Worm (Caenorhabditis elegans) whole organism, L3 larva: ENCODE data around the gene scc-1.
A peak's percentile ranks its signal among the peaks of the same experiment; 100 is the strongest.

Experiments
- R02D3.7 ChIP-seq: fragments of 150-350 bp; optimal IDR thresholded peaks from 2 replicates; lab custom pipeline; 2014; ENCODE audit warnings: missing biosample characterization, missing genetic modification characterization
- ZK546.5 ChIP-seq: sonication (generic microtip); optimal IDR thresholded peaks from 2 replicates; lab custom pipeline; 2017; ENCODE audit warnings: missing biosample characterization, missing genetic modification characterization
- ceh-16 ChIP-seq: sonication (generic microtip); optimal IDR thresholded peaks from 2 replicates; lab custom pipeline; 2017; ENCODE audit warnings: missing biosample characterization, missing genetic modification characterization
- daf-12 ChIP-seq: fragments of 150-350 bp; optimal IDR thresholded peaks from 2 replicates; lab custom pipeline; 2014; ENCODE audit warnings: missing biosample characterization, missing genetic modification reagents, missing genetic modification characterization
- egl-27 ChIP-seq: sonication (generic microtip); optimal IDR thresholded peaks from 4 replicates; lab custom pipeline; 2017; ENCODE audit warnings: missing biosample characterization, missing genetic modification reagents, missing genetic modification characterization
- egl-5 ChIP-seq: fragments of 150-350 bp; optimal IDR thresholded peaks from 2 replicates; lab custom pipeline; 2017; ENCODE audit warnings: missing biosample characterization, missing genetic modification reagents, missing genetic modification characterization, inconsistent platforms
- elt-2 ChIP-seq: sonication (generic microtip); optimal IDR thresholded peaks from 2 replicates; lab custom pipeline; 2016; ENCODE audit warnings: missing genetic modification reagents, mild to moderate bottlenecking, missing genetic modification characterization, missing compliant biosample characterization
- elt-3 ChIP-seq, 3 experiments: fragments of 150-350 bp in 1 of 3; sonication (generic microtip) in 2 of 3; optimal IDR thresholded peaks; 2 replicates in 2 of 3; 4 replicates in 1 of 3; lab custom pipeline; 2014 to 2017; ENCODE audit warnings: missing biosample characterization in 3 of 3, missing genetic modification characterization in 3 of 3
- eor-1 ChIP-seq, 2 experiments: fragments of 150-350 bp; optimal IDR thresholded peaks; 2 replicates each; lab custom pipeline; 2014 to 2018; ENCODE audit warnings: missing biosample characterization in 2 of 2, missing genetic modification characterization in 2 of 2
- fkh-10 ChIP-seq: sonication (generic microtip); optimal IDR thresholded peaks from 2 replicates; lab custom pipeline; 2017; ENCODE audit warnings: missing biosample characterization, missing genetic modification reagents, missing genetic modification characterization
- fkh-2 ChIP-seq: fragments of 150-350 bp; optimal IDR thresholded peaks from 2 replicates; lab custom pipeline; 2014; ENCODE audit warnings: missing biosample characterization, missing genetic modification reagents, missing genetic modification characterization
- fos-1 ChIP-seq: fragments of 150-350 bp; optimal IDR thresholded peaks from 2 replicates; lab custom pipeline; 2014; ENCODE audit warnings: missing biosample characterization, missing genetic modification characterization
- hmg-11 ChIP-seq: sonication (generic microtip); optimal IDR thresholded peaks from 2 replicates; lab custom pipeline; 2016; ENCODE audit warnings: missing genetic modification characterization, missing compliant biosample characterization
- jun-1 ChIP-seq: fragments of 150-350 bp; optimal IDR thresholded peaks from 2 replicates; lab custom pipeline; 2014; ENCODE audit warnings: missing biosample characterization, missing genetic modification reagents, missing genetic modification characterization
- lin-15B ChIP-seq: fragments of 150-350 bp; optimal IDR thresholded peaks from 2 replicates; lab custom pipeline; 2014; ENCODE audit warnings: missing biosample characterization, missing genetic modification characterization
- lin-39 ChIP-seq: fragments of 150-350 bp; optimal IDR thresholded peaks from 2 replicates; lab custom pipeline; 2018; ENCODE audit warnings: missing biosample characterization, missing genetic modification reagents, missing genetic modification characterization
- mml-1 ChIP-seq: fragments of 150-350 bp; sonication (generic microtip); optimal IDR thresholded peaks from 3 replicates; lab custom pipeline; 2014; ENCODE audit warnings: missing biosample characterization, missing genetic modification characterization
- nfya-1 ChIP-seq: sonication (generic microtip); optimal IDR thresholded peaks from 2 replicates; lab custom pipeline; 2017; ENCODE audit warnings: missing genetic modification characterization, mild to moderate bottlenecking, missing compliant biosample characterization, antibody characterized with exemption, moderate library complexity; ENCODE audit not compliant: insufficient read depth
- nhr-12 ChIP-seq: fragments of 150-350 bp; optimal IDR thresholded peaks from 2 replicates; lab custom pipeline; 2014; ENCODE audit warnings: missing biosample characterization, missing genetic modification characterization
- nhr-23 ChIP-seq: fragments of 150-350 bp; optimal IDR thresholded peaks from 2 replicates; lab custom pipeline; 2014; ENCODE audit warnings: missing biosample characterization, missing genetic modification reagents, missing genetic modification characterization
- nhr-237 ChIP-seq: fragments of 150-350 bp; optimal IDR thresholded peaks from 2 replicates; lab custom pipeline; 2014; ENCODE audit warnings: missing biosample characterization, missing genetic modification characterization
- nhr-25 ChIP-seq: sonication (generic microtip); optimal IDR thresholded peaks from 2 replicates; lab custom pipeline; 2017; ENCODE audit warnings: missing biosample characterization, missing genetic modification characterization
- nhr-43 ChIP-seq: sonication (generic microtip); optimal IDR thresholded peaks from 2 replicates; lab custom pipeline; 2016; ENCODE audit warnings: mild to moderate bottlenecking, missing genetic modification characterization, missing compliant biosample characterization; ENCODE audit not compliant: poor library complexity, severe bottlenecking
- nhr-67 ChIP-seq: fragments of 150-350 bp; optimal IDR thresholded peaks from 2 replicates; lab custom pipeline; 2014; ENCODE audit warnings: missing biosample characterization, missing genetic modification characterization
- nhr-76 ChIP-seq: fragments of 150-350 bp; sonication (generic microtip); optimal IDR thresholded peaks from 5 replicates; lab custom pipeline; 2014; ENCODE audit warnings: missing biosample characterization, missing genetic modification characterization
- nhr-77 ChIP-seq: fragments of 150-350 bp; optimal IDR thresholded peaks from 2 replicates; lab custom pipeline; 2014; ENCODE audit warnings: missing biosample characterization, missing genetic modification characterization
- pha-4 ChIP-seq: fragments of 150-350 bp; optimal IDR thresholded peaks from 2 replicates; lab custom pipeline; 2014; ENCODE audit warnings: missing biosample characterization, missing genetic modification reagents, missing genetic modification characterization
- pqm-1 ChIP-seq: fragments of 150-350 bp; optimal IDR thresholded peaks from 2 replicates; lab custom pipeline; 2017; ENCODE audit warnings: missing biosample characterization, missing genetic modification characterization, inconsistent platforms
- sea-2 ChIP-seq: fragments of 150-350 bp; sonication (generic microtip); optimal IDR thresholded peaks from 4 replicates; lab custom pipeline; 2014; ENCODE audit warnings: missing biosample characterization, missing genetic modification reagents, missing genetic modification characterization
- skn-1 ChIP-seq: fragments of 150-350 bp; optimal IDR thresholded peaks from 2 replicates; lab custom pipeline; 2014; ENCODE audit warnings: missing biosample characterization, missing genetic modification characterization
- tbx-2 ChIP-seq: sonication (generic microtip); optimal IDR thresholded peaks from 2 replicates; lab custom pipeline; 2016; ENCODE audit warnings: mild to moderate bottlenecking, missing genetic modification characterization, missing compliant biosample characterization
- unc-39 ChIP-seq: sonication (generic microtip); optimal IDR thresholded peaks from 4 replicates; lab custom pipeline; 2017; ENCODE audit warnings: missing biosample characterization, missing genetic modification characterization
- unc-62 ChIP-seq: fragments of 150-350 bp; sonication (generic microtip); optimal IDR thresholded peaks from 4 replicates; lab custom pipeline; 2014; ENCODE audit warnings: missing biosample characterization, missing genetic modification reagents, missing genetic modification characterization
- zag-1 ChIP-seq: fragments of 150-350 bp; optimal IDR thresholded peaks from 2 replicates; lab custom pipeline; 2014; ENCODE audit warnings: missing biosample characterization, missing genetic modification characterization
- ztf-11 ChIP-seq: fragments of 150-350 bp; optimal IDR thresholded peaks from 2 replicates; lab custom pipeline; 2014; ENCODE audit warnings: missing biosample characterization, missing genetic modification characterization
- ztf-4 ChIP-seq: fragments of 150-350 bp; optimal IDR thresholded peaks from 2 replicates; lab custom pipeline; 2014; ENCODE audit warnings: missing biosample characterization, missing genetic modification characterization

Gene scc-1

ce11 chrII:4728687-4729086, 30.2 kb downstream of the scc-1 start:
- TF ChIP-seq ztf-4 (no peak), elt-3 (tag; optimal IDR thresholded peaks at IDR 0.05; lab: Kevin White, UChicago) (peak in 1 of 3 experiments; percentile 37), skn-1 (tag; lab: Kevin White, UChicago) (peak; percentile 23), pqm-1 (tag; lab: Kevin White, UChicago) (peak; percentile 98), eor-1 (tag; optimal IDR thresholded peaks at IDR 0.05; lab: Kevin White, UChicago) (no peak), pha-4 (peak; percentile 59), egl-5 (tag; lab: Kevin White, UChicago) (peak; percentile 44), elt-2 (tag; lab: Kevin White, UChicago) (peak; percentile 100), ceh-16 (tag; lab: Kevin White, UChicago) (no peak), nfya-1 (peak; percentile 42), jun-1 (tag; lab: Kevin White, UChicago) (peak; percentile 70)

- TF ChIP-seq nhr-76 (tag; lab: Kevin White, UChicago), result no peak
- TF ChIP-seq fkh-2, result no peak
- TF ChIP-seq egl-27 (tag; lab: Kevin White, UChicago), result no peak
- TF ChIP-seq fos-1, result no peak
- TF ChIP-seq nhr-77 (tag; lab: Kevin White, UChicago), result no peak
- TF ChIP-seq nhr-67, result no peak
- TF ChIP-seq jun-1 (tag; lab: Kevin White, UChicago), result no peak
- TF ChIP-seq elt-3 (tag; optimal IDR thresholded peaks at IDR 0.05; lab: Kevin White, UChicago), result no peak
These were observed 31.2 kb downstream of the scc-1 start, which contains the start of gene F41C3.7 for ce11 chrII:4729733-4730132. F41C3.7 (plus strand) TSS chrII:4730033.

- TF ChIP-seq tbx-2 (no peak), skn-1 (tag; lab: Kevin White, UChicago) (no peak), hmg-11 (no peak), elt-2 (tag; lab: Kevin White, UChicago) (no peak)
These were observed 35.3 kb downstream of the scc-1 start, which contains the start of gene F41C3.11 for ce11 chrII:4733848-4734247. F41C3.11 (minus strand) TSS chrII:4733948.

- no peak for TF ChIP-seq ceh-16 (tag; lab: Kevin White, UChicago)
- TF ChIP-seq hmg-11, result no peak
- no peak for TF ChIP-seq nhr-237 (tag; lab: Kevin White, UChicago)
- no peak for TF ChIP-seq mml-1 (tag; lab: Kevin White, UChicago)
- no peak for TF ChIP-seq fkh-10
- TF ChIP-seq sea-2 (GFP tag; lab: Kevin White, UChicago), result no peak
- TF ChIP-seq nhr-77 (tag; lab: Kevin White, UChicago), result no peak
- TF ChIP-seq nhr-23 (tag; lab: Kevin White, UChicago), result peak; percentile 35
- TF ChIP-seq lin-15B (tag; lab: Kevin White, UChicago), result no peak
- TF ChIP-seq nhr-43, result no peak
- TF ChIP-seq ztf-4, result no peak
- no peak for TF ChIP-seq ZK546.5 (tag; lab: Kevin White, UChicago)
- TF ChIP-seq unc-39, result no peak
- TF ChIP-seq daf-12, result no peak
- peak; percentile 56 for TF ChIP-seq nhr-25
- TF ChIP-seq ztf-11 (tag; lab: Kevin White, UChicago), result no peak
These were observed 36.0 kb downstream of the scc-1 start for ce11 chrII:4734477-4734876.

ce11 chrII:4736585-4736984, 38.1 kb downstream of the scc-1 start:
- no peak for TF ChIP-seq nhr-43
- TF ChIP-seq nhr-237 (tag; lab: Kevin White, UChicago), result no peak
- no peak for TF ChIP-seq zag-1 (tag; lab: Kevin White, UChicago)
- TF ChIP-seq lin-39, result no peak
- TF ChIP-seq nhr-67, result no peak
- no peak for TF ChIP-seq hmg-11
- TF ChIP-seq ztf-11 (tag; lab: Kevin White, UChicago), result no peak
- TF ChIP-seq nhr-12, result no peak
- no peak for TF ChIP-seq ztf-4
- no peak for TF ChIP-seq pha-4
- TF ChIP-seq mml-1 (tag; lab: Kevin White, UChicago), result no peak
- no peak for TF ChIP-seq R02D3.7 (tag; lab: Kevin White, UChicago)
- no peak for TF ChIP-seq fkh-10
- no peak for TF ChIP-seq unc-62
